Worm (Caenorhabditis elegans) whole organism, young adult: ENCODE results near the gene sri-24.

ENCODE experiments used
- B0035.1 ChIP-seq: sonication (generic microtip); optimal IDR thresholded peaks from 2 replicates; lab custom pipeline; 2016; ENCODE audit warnings: missing genetic modification characterization, mild to moderate bottlenecking, missing compliant biosample characterization, missing genotype, missing genetic modification reagents
- B0336.3 ChIP-seq: fragments of 200-800 bp; sonication (Bioruptor generic); IDR thresholded peaks from 2 replicates; pipeline ENCODE4 v1.3.6; 2022; ENCODE audit warnings: missing genetic modification characterization, missing compliant biosample characterization
- C17E4.6 ChIP-seq: fragments of 200-800 bp; sonication (Bioruptor generic); IDR thresholded peaks from 2 replicates; pipeline ENCODE4 v1.3.6; 2022; ENCODE audit warnings: missing genetic modification reagents, missing genetic modification characterization, missing compliant biosample characterization
- F22D6.2 ChIP-seq: sonication (generic microtip); optimal IDR thresholded peaks from 2 replicates; lab custom pipeline; 2016; ENCODE audit warnings: mild to moderate bottlenecking, missing genetic modification characterization, missing compliant biosample characterization
- F49E8.2 ChIP-seq: sonication (generic microtip); optimal IDR thresholded peaks from 3 replicates; lab custom pipeline; 2017; ENCODE audit warnings: missing genetic modification characterization, mild to moderate bottlenecking, missing compliant biosample characterization, antibody characterized with exemption, moderate library complexity; ENCODE audit not compliant: insufficient read depth
- F55B11.4 ChIP-seq: sonication (generic microtip); optimal IDR thresholded peaks from 2 replicates; lab custom pipeline; 2016; ENCODE audit warnings: missing compliant biosample characterization, missing genetic modification characterization, borderline replicate concordance; ENCODE audit not compliant: insufficient read depth
- K11D2.4 ChIP-seq: fragments of 200-800 bp; sonication (Bioruptor generic); IDR thresholded peaks from 2 replicates; pipeline ENCODE4 v1.3.6; 2022; ENCODE audit warnings: missing genetic modification reagents, missing genetic modification characterization, missing compliant biosample characterization
- T26A5.8 ChIP-seq: sonication (generic microtip); optimal IDR thresholded peaks from 2 replicates; lab custom pipeline; 2016; ENCODE audit warnings: missing genetic modification characterization, missing compliant biosample characterization
- Y53G8AR.9 ChIP-seq: fragments of 200-800 bp; sonication (Bioruptor generic); conservative IDR thresholded peaks from 2 replicates; pipeline ENCODE4 v1.3.6; 2022; ENCODE audit warnings: missing genetic modification reagents, missing genetic modification characterization, missing compliant biosample characterization
- Y56A3A.18 ChIP-seq: fragments of 200-800 bp; sonication (Bioruptor generic); IDR thresholded peaks from 2 replicates; pipeline ENCODE4 v1.3.6; 2022; ENCODE audit warnings: missing genetic modification reagents, missing genetic modification characterization, missing compliant biosample characterization
- Y67H2A.10 ChIP-seq: fragments of 200-800 bp; sonication (Bioruptor generic); conservative IDR thresholded peaks from 2 replicates; pipeline ENCODE4 v1.3.6; 2022; ENCODE audit warnings: missing genetic modification reagents, missing genetic modification characterization, missing compliant biosample characterization
- aptf-3 ChIP-seq: fragments of 200-800 bp; sonication (Bioruptor generic); IDR thresholded peaks from 2 replicates; pipeline ENCODE4 v1.3.6; 2022; ENCODE audit warnings: missing genetic modification characterization, missing compliant biosample characterization
- atf-7 ChIP-seq: sonication (generic microtip); optimal IDR thresholded peaks from 2 replicates; lab custom pipeline; 2017; ENCODE audit warnings: mild to moderate bottlenecking, missing genetic modification characterization, missing compliant biosample characterization
- attf-3 ChIP-seq: fragments of 200-800 bp; sonication (Bioruptor generic); conservative IDR thresholded peaks from 2 replicates; pipeline ENCODE4 v1.3.6; 2022; ENCODE audit warnings: missing genetic modification reagents, missing genetic modification characterization, missing compliant biosample characterization
- attf-5 ChIP-seq: fragments of 200-800 bp; sonication (Bioruptor generic); optimal IDR thresholded peaks from 2 replicates; lab custom pipeline; 2018; ENCODE audit warnings: mild to moderate bottlenecking, missing genetic modification characterization, missing compliant biosample characterization
- ccch-3 ChIP-seq: fragments of 200-800 bp; sonication (Bioruptor generic); optimal IDR thresholded peaks from 2 replicates; lab custom pipeline; 2018; ENCODE audit warnings: mild to moderate bottlenecking, missing genetic modification characterization, missing compliant biosample characterization
- ceh-27 ChIP-seq: fragments of 200-800 bp; sonication (Bioruptor generic); optimal IDR thresholded peaks from 2 replicates; lab custom pipeline; 2018; ENCODE audit warnings: mild to moderate bottlenecking, missing genetic modification characterization, moderate library complexity, missing compliant biosample characterization
- egl-18 ChIP-seq: fragments of 200-800 bp; sonication (Bioruptor generic); IDR thresholded peaks from 2 replicates; pipeline ENCODE4 v1.3.6; 2022; ENCODE audit warnings: missing genetic modification reagents, missing genetic modification characterization, missing compliant biosample characterization
- ekl-4 ChIP-seq: fragments of 200-800 bp; sonication (Bioruptor generic); IDR thresholded peaks from 2 replicates; pipeline ENCODE4 v1.3.6; 2022; ENCODE audit warnings: missing genetic modification reagents, missing genetic modification characterization, missing compliant biosample characterization
- ets-4 ChIP-seq: fragments of 200-800 bp; sonication (Bioruptor generic); optimal IDR thresholded peaks from 2 replicates; lab custom pipeline; 2018; ENCODE audit warnings: mild to moderate bottlenecking, missing genetic modification characterization, missing compliant biosample characterization
- hlh-12 ChIP-seq: sonication (generic microtip); optimal IDR thresholded peaks from 2 replicates; lab custom pipeline; 2016; ENCODE audit warnings: missing genetic modification characterization, missing compliant biosample characterization
- hlh-26 ChIP-seq: fragments of 200-800 bp; sonication (Bioruptor generic); conservative IDR thresholded peaks from 2 replicates; pipeline ENCODE4 v1.3.6; 2022; ENCODE audit warnings: missing genetic modification reagents, missing genetic modification characterization, missing compliant biosample characterization
- hmg-1.2 ChIP-seq: fragments of 200-800 bp; sonication (Bioruptor generic); IDR thresholded peaks from 2 replicates; pipeline ENCODE4 v1.3.6; 2022; ENCODE audit warnings: missing genetic modification reagents, missing genetic modification characterization, missing compliant biosample characterization
- hmg-20 ChIP-seq: fragments of 200-800 bp; sonication (Bioruptor generic); IDR thresholded peaks from 2 replicates; pipeline ENCODE4 v1.3.6; 2022; ENCODE audit warnings: missing genetic modification reagents, missing genetic modification characterization, missing compliant biosample characterization
- hrde-1 ChIP-seq: sonication (generic microtip); optimal IDR thresholded peaks from 2 replicates; lab custom pipeline; 2016; ENCODE audit warnings: missing genetic modification characterization, mild to moderate bottlenecking, missing compliant biosample characterization, moderate library complexity, missing genotype, missing genetic modification reagents, borderline replicate concordance
- hsf-1 ChIP-seq: fragments of 200-800 bp; sonication (Bioruptor generic); IDR thresholded peaks from 2 replicates; pipeline ENCODE4 v1.3.6; 2022; ENCODE audit warnings: missing genetic modification reagents, missing genetic modification characterization, missing compliant biosample characterization
- let-526 ChIP-seq: fragments of 200-800 bp; sonication (Bioruptor generic); IDR thresholded peaks from 2 replicates; pipeline ENCODE4 v1.3.6; 2022; ENCODE audit warnings: missing genetic modification reagents, missing genetic modification characterization, missing compliant biosample characterization
- lir-1 ChIP-seq: fragments of 200-800 bp; sonication (Bioruptor generic); conservative IDR thresholded peaks from 2 replicates; pipeline ENCODE4 v1.3.6; 2022; ENCODE audit warnings: missing genetic modification reagents, missing genetic modification characterization, missing compliant biosample characterization
- mcd-1 ChIP-seq: fragments of 200-800 bp; sonication (Bioruptor generic); IDR thresholded peaks from 2 replicates; pipeline ENCODE4 v1.3.6; 2022; ENCODE audit warnings: missing genetic modification reagents, missing genetic modification characterization, missing compliant biosample characterization
- nfya-1 ChIP-seq: sonication (generic microtip); optimal IDR thresholded peaks from 2 replicates; lab custom pipeline; 2017; ENCODE audit warnings: antibody characterized with exemption, missing compliant biosample characterization, missing genetic modification characterization, borderline replicate concordance; ENCODE audit not compliant: insufficient read depth
- nfyb-1 ChIP-seq: fragments of 200-800 bp; sonication (Bioruptor generic); IDR thresholded peaks from 2 replicates; pipeline ENCODE4 v1.3.6; 2022; ENCODE audit warnings: missing genetic modification reagents, missing genetic modification characterization, missing compliant biosample characterization
- nhr-27 ChIP-seq: fragments of 200-800 bp; sonication (Bioruptor generic); optimal IDR thresholded peaks from 2 replicates; lab custom pipeline; 2018; ENCODE audit warnings: mild to moderate bottlenecking, missing genetic modification characterization, moderate library complexity, missing compliant biosample characterization
- nhr-80 ChIP-seq: sonication (generic microtip); optimal IDR thresholded peaks from 2 replicates; lab custom pipeline; 2016; ENCODE audit warnings: missing genetic modification characterization, missing compliant biosample characterization
- pbrm-1 ChIP-seq: fragments of 200-800 bp; sonication (Bioruptor generic); IDR thresholded peaks from 2 replicates; pipeline ENCODE4 v1.3.6; 2022; ENCODE audit warnings: missing genetic modification reagents, missing genetic modification characterization, missing compliant biosample characterization
- rec-8 ChIP-seq, 2 experiments: sonication (generic microtip); optimal IDR thresholded peaks; 2 replicates each; lab custom pipeline; 2016; ENCODE audit warnings: mild to moderate bottlenecking in 2 of 2, missing genetic modification characterization in 2 of 2, missing genetic modification reagents in 2 of 2, missing genotype in 2 of 2, missing biosample characterization in 1 of 2, missing compliant biosample characterization in 1 of 2, moderate library complexity in 1 of 2
- sdz-38 ChIP-seq: sonication (generic microtip); optimal IDR thresholded peaks from 2 replicates; lab custom pipeline; 2016; ENCODE audit warnings: missing genotype, missing genetic modification characterization, missing compliant biosample characterization
- snpc-1.3 ChIP-seq: sonication (generic microtip); optimal IDR thresholded peaks from 2 replicates; lab custom pipeline; 2017; ENCODE audit warnings: missing genetic modification characterization, mild to moderate bottlenecking, missing compliant biosample characterization, antibody characterized with exemption, moderate library complexity, missing genotype, missing genetic modification reagents; ENCODE audit not compliant: insufficient read depth
- tbx-9 ChIP-seq: sonication (generic microtip); optimal IDR thresholded peaks from 2 replicates; lab custom pipeline; 2016; ENCODE audit warnings: borderline replicate concordance, missing genetic modification characterization, inconsistent platforms, missing compliant biosample characterization
- unc-62 ChIP-seq: fragments of 150-350 bp; optimal IDR thresholded peaks from 2 replicates; lab custom pipeline; 2014; ENCODE audit warnings: missing biosample characterization, missing genetic modification reagents, missing genetic modification characterization
- xnd-1 ChIP-seq: sonication (generic microtip); optimal IDR thresholded peaks from 2 replicates; lab custom pipeline; 2016; ENCODE audit warnings: missing genotype, missing genetic modification reagents, missing genetic modification characterization, missing compliant biosample characterization
- ztf-18 ChIP-seq: sonication (generic microtip); optimal IDR thresholded peaks from 2 replicates; lab custom pipeline; 2016; ENCODE audit warnings: missing genotype, mild to moderate bottlenecking, missing genetic modification characterization, missing compliant biosample characterization
- ztf-26 ChIP-seq: sonication (generic microtip); optimal IDR thresholded peaks from 2 replicates; lab custom pipeline; 2017; ENCODE audit warnings: missing genetic modification characterization, missing compliant biosample characterization
- ztf-3 ChIP-seq: fragments of 200-800 bp; sonication (Bioruptor generic); optimal IDR thresholded peaks from 2 replicates; lab custom pipeline; 2018; ENCODE audit warnings: mild to moderate bottlenecking, missing genetic modification characterization, missing compliant biosample characterization

Gene sri-24

DNA sequence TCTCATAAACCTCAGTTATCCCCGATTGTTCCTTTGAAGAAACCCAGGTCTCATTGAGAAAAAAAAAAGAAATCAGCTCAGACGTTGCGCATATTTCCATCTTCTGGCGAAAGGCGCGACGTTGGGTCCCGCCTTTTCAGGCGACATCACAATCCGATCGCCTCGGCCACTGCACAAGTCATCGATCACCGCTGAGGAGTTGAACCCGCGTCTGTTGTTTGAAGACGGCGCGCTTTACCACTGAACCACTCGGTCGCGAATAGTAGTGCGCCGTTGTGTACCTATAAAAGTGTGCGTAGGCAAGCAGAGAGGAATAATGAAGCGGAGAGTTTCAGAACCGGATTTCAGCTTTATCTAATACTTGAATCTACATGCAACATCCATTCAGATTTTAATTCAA, 21.1 kb upstream of the sri-24 start, which contains the start of gene Y75B12B.11 (continued):
- TF ChIP-seq egl-18 (peak; percentile 84), K11D2.4 (peak; percentile 60; the same call in 1 of the 2 replicates), ccch-3 (no peak), ztf-18 (tag; lab: Kevin White, UChicago) (peak; percentile 86), attf-5 (GFP tag; lab: Kevin White, UChicago) (peak; percentile 89), ets-4 (GFP tag; lab: Kevin White, UChicago) (peak; percentile 87), hsf-1 (peak; percentile 95), let-526 (GFP tag; lab: Robert Waterston, UW) (peak; percentile 94), hrde-1 (tag; lab: Kevin White, UChicago) (peak; percentile 97), Y53G8AR.9 (GFP tag; lab: Robert Waterston, UW) (peak; percentile 95), atf-7 (tag; lab: Kevin White, UChicago) (peak; percentile 95), F22D6.2 (tag; lab: Kevin White, UChicago) (peak; percentile 82), Y56A3A.18 (peak; percentile 98), B0336.3 (peak; percentile 98), snpc-1.3 (peak; percentile 90), B0035.1 (tag; lab: Kevin White, UChicago) (peak; percentile 88), lir-1 (peak; percentile 75), rec-8 (tag; optimal IDR thresholded peaks at IDR 0.05; lab: Kevin White, UChicago) (peak; percentile 94 to 96), aptf-3 (GFP tag; lab: Robert Waterston, UW) (peak; percentile 96), tbx-9 (tag; lab: Kevin White, UChicago) (peak; percentile 90), Y67H2A.10 (GFP tag; lab: Robert Waterston, UW) (no peak), attf-3 (peak; percentile 77), C17E4.6 (GFP tag; lab: Robert Waterston, UW) (peak; percentile 86), pbrm-1 (GFP tag; lab: Robert Waterston, UW) (peak; percentile 93), hmg-20 (GFP tag; lab: Robert Waterston, UW) (peak; percentile 93), hlh-12 (peak; percentile 80), nhr-80 (tag; lab: Kevin White, UChicago) (peak; percentile 73), xnd-1 (tag; lab: Kevin White, UChicago) (peak; percentile 61), unc-62 (no peak), hlh-26 (0 out of 2 replicates have a peak, but pooled peaks have one; percentile 80), hmg-1.2 (GFP tag; lab: Robert Waterston, UW) (peak; percentile 85), mcd-1 (GFP tag; lab: Robert Waterston, UW) (peak; percentile 93), ceh-27 (GFP tag; lab: Kevin White, UChicago) (peak; percentile 85), T26A5.8 (peak; percentile 98), ekl-4 (GFP tag; lab: Robert Waterston, UW) (peak; percentile 96), ztf-3 (GFP tag; lab: Kevin White, UChicago) (peak; percentile 46), F49E8.2 (peak; percentile 96), nfya-1 (no peak), ztf-26 (tag; lab: Kevin White, UChicago) (peak; percentile 95), nhr-27 (tag; lab: Kevin White, UChicago) (peak; percentile 97), nfyb-1 (peak; percentile 97), F55B11.4 (tag; lab: Kevin White, UChicago) (no peak), sdz-38 (tag; lab: Kevin White, UChicago) (no peak)
- TF ChIP-seq, all 124 proteins: peak for 116
